Fruit fly (Drosophila melanogaster): Measurements from ENCODE around the gene MSAmiP.

dm6 chr3R:16797805-16798204 is 98.3 kb downstream of the MSAmiP start:
- TF ChIP-seq pan (optimal IDR thresholded peaks at IDR 0.05): no peak
- no peak for TF ChIP-seq psq (optimal IDR thresholded peaks at IDR 0.05)
- TF ChIP-seq CG8478 (optimal IDR thresholded peaks at IDR 0.05): no peak
- TF ChIP-seq Dll (optimal IDR thresholded peaks at IDR 0.05): no peak
